Worm (Caenorhabditis elegans) whole organism, L4 larva: ENCODE data around the gene C26E6.12.

Experiments used
- ztf-11 ChIP-seq: fragments of 150-350 bp; optimal IDR thresholded peaks from 2 replicates; lab custom pipeline; 2014; ENCODE audit warnings: missing biosample characterization, missing genetic modification characterization
- ztf-7 ChIP-seq: fragments of 150-350 bp; optimal IDR thresholded peaks from 2 replicates; lab custom pipeline; 2014; ENCODE audit warnings: missing biosample characterization, missing genetic modification characterization

- TF ChIP-seq ztf-11 (tag; lab: Kevin White, UChicago) (no peak), ztf-7 (tag; lab: Kevin White, UChicago) (no peak)
Observed at ce11 chrIII:4906365-4906764, 25.7 kb downstream of the C26E6.12 start.
